Fruit fly (Drosophila melanogaster): ENCODE results near the gene Caper.

DNA sequence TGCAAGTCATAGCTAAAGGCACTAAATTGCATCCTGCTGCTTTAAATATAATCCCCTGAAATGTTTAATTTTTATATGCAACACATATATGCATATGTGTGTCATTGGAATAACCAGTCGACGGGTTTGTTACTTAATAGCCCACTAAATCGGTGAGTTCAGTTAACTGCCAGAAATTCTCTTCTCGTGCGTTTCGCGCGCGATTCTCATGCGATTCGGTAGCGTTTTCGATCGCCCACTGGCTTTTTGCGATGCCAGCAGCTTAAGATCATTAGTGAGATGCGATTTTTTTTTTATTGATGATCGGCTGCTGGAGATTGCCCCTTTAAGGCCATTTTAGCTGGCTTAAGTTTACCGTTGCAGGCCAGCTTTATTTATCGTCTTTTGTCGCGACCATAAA is 38.7 kb downstream of the Caper start:
- TF ChIP-seq cnc (optimal IDR thresholded peaks at IDR 0.05) = no peak
- no peak for TF ChIP-seq Clk (GFP tag; optimal IDR thresholded peaks at IDR 0.05)
- no peak for TF ChIP-seq CG1620 (GFP tag; optimal IDR thresholded peaks at IDR 0.05)
- TF ChIP-seq CG7045 (GFP tag; optimal IDR thresholded peaks at IDR 0.05) = no peak
- no peak for TF ChIP-seq Crg-1 (GFP tag; optimal IDR thresholded peaks at IDR 0.05)
- TF ChIP-seq CG33017 (tag; optimal IDR thresholded peaks at IDR 0.05) = no peak
- no peak for TF ChIP-seq toe (GFP tag; optimal IDR thresholded peaks at IDR 0.05)
